Worm (Caenorhabditis elegans) whole organism, L2 larva: ENCODE results near the gene F40G9.6.

Source experiments
- F13H6.1 ChIP-seq: sonication (generic microtip); optimal IDR thresholded peaks from 2 replicates; lab custom pipeline; 2016; ENCODE audit warnings: missing genetic modification characterization, missing compliant biosample characterization
- R02D3.7 ChIP-seq: fragments of 150-350 bp; optimal IDR thresholded peaks from 2 replicates; lab custom pipeline; 2014; ENCODE audit warnings: missing biosample characterization, missing genetic modification characterization
- alr-1 ChIP-seq: fragments of 150-350 bp; optimal IDR thresholded peaks from 2 replicates; lab custom pipeline; 2014; ENCODE audit warnings: missing biosample characterization, missing genetic modification characterization
- aly-2 ChIP-seq: fragments of 150-350 bp; optimal IDR thresholded peaks from 2 replicates; lab custom pipeline; 2014; ENCODE audit warnings: missing biosample characterization, missing genetic modification characterization
- ama-1 ChIP-seq: fragments of 150-350 bp; optimal IDR thresholded peaks from 2 replicates; lab custom pipeline; 2018; ENCODE audit warnings: inconsistent platforms
- ceh-82 ChIP-seq: fragments of 150-350 bp; optimal IDR thresholded peaks from 2 replicates; lab custom pipeline; 2014; ENCODE audit warnings: missing biosample characterization, missing genetic modification characterization
- crh-2 ChIP-seq: sonication (generic microtip); optimal IDR thresholded peaks from 2 replicates; lab custom pipeline; 2017; ENCODE audit warnings: missing biosample characterization, missing genetic modification characterization
- dmd-4 ChIP-seq: sonication (generic microtip); optimal IDR thresholded peaks from 2 replicates; lab custom pipeline; 2017; ENCODE audit warnings: missing biosample characterization, missing genetic modification characterization
- egl-27 ChIP-seq: sonication (generic microtip); optimal IDR thresholded peaks from 3 replicates; lab custom pipeline; 2017; ENCODE audit warnings: missing biosample characterization, missing genetic modification reagents, missing genetic modification characterization
- elt-3 ChIP-seq: sonication (generic microtip); optimal IDR thresholded peaks from 2 replicates; lab custom pipeline; 2017; ENCODE audit warnings: missing biosample characterization, missing genetic modification characterization
- fos-1 ChIP-seq: fragments of 150-350 bp; optimal IDR thresholded peaks from 2 replicates; lab custom pipeline; 2014; ENCODE audit warnings: missing biosample characterization, missing genetic modification characterization
- gmeb-1 ChIP-seq: fragments of 150-350 bp; optimal IDR thresholded peaks from 2 replicates; lab custom pipeline; 2014; ENCODE audit warnings: missing biosample characterization, missing genetic modification characterization
- lin-11 ChIP-seq: fragments of 150-350 bp; sonication (generic microtip); optimal IDR thresholded peaks from 2 replicates; lab custom pipeline; 2014; ENCODE audit warnings: missing biosample characterization, missing genetic modification characterization, inconsistent platforms, mixed read lengths
- lin-13 ChIP-seq: fragments of 150-350 bp; optimal IDR thresholded peaks from 2 replicates; lab custom pipeline; 2014; ENCODE audit warnings: missing biosample characterization, missing genetic modification reagents, missing genetic modification characterization
- lsy-2 ChIP-seq, 2 experiments: fragments of 150-350 bp in 1 of 2; sonication (generic microtip) in 1 of 2; optimal IDR thresholded peaks; 2 replicates each; lab custom pipeline; 2014 to 2017; ENCODE audit warnings: missing biosample characterization in 2 of 2, missing genetic modification characterization in 2 of 2
- mbf-1 ChIP-seq: sonication (generic microtip); optimal IDR thresholded peaks from 2 replicates; lab custom pipeline; 2017; ENCODE audit warnings: missing biosample characterization, missing genetic modification characterization
- mdl-1 ChIP-seq, 2 experiments: fragments of 150-350 bp in 1 of 2; sonication (generic microtip) in 1 of 2; optimal IDR thresholded peaks; 2 replicates each; lab custom pipeline; 2017; ENCODE audit warnings: missing biosample characterization in 2 of 2, missing genetic modification characterization in 2 of 2
- nhr-10 ChIP-seq: sonication (generic microtip); optimal IDR thresholded peaks from 2 replicates; lab custom pipeline; 2017; ENCODE audit warnings: missing biosample characterization, missing genetic modification characterization
- nhr-11 ChIP-seq: fragments of 150-350 bp; optimal IDR thresholded peaks from 2 replicates; lab custom pipeline; 2014; ENCODE audit warnings: missing biosample characterization, missing genetic modification characterization
- nhr-12 ChIP-seq: fragments of 150-350 bp; optimal IDR thresholded peaks from 2 replicates; lab custom pipeline; 2014; ENCODE audit warnings: missing biosample characterization, missing genetic modification characterization
- nhr-129 ChIP-seq: fragments of 150-350 bp; optimal IDR thresholded peaks from 2 replicates; lab custom pipeline; 2014; ENCODE audit warnings: missing biosample characterization, missing genetic modification characterization
- nhr-21 ChIP-seq: fragments of 150-350 bp; optimal IDR thresholded peaks from 2 replicates; lab custom pipeline; 2014; ENCODE audit warnings: missing biosample characterization, missing genetic modification characterization
- nhr-23 ChIP-seq: fragments of 150-350 bp; optimal IDR thresholded peaks from 2 replicates; lab custom pipeline; 2014; ENCODE audit warnings: missing biosample characterization, missing genetic modification reagents, missing genetic modification characterization
- nhr-237 ChIP-seq: fragments of 150-350 bp; optimal IDR thresholded peaks from 2 replicates; lab custom pipeline; 2014; ENCODE audit warnings: missing biosample characterization, missing genetic modification characterization
- nhr-25 ChIP-seq: fragments of 150-350 bp; sonication (generic microtip); optimal IDR thresholded peaks from 3 replicates; lab custom pipeline; 2014; ENCODE audit warnings: missing biosample characterization, missing genetic modification characterization
- nhr-77 ChIP-seq: fragments of 150-350 bp; optimal IDR thresholded peaks from 2 replicates; lab custom pipeline; 2014; ENCODE audit warnings: missing biosample characterization, missing genetic modification characterization
- peb-1 ChIP-seq: fragments of 150-350 bp; optimal IDR thresholded peaks from 2 replicates; lab custom pipeline; 2014; ENCODE audit warnings: missing biosample characterization, missing genetic modification characterization
- sem-4 ChIP-seq: fragments of 150-350 bp; optimal IDR thresholded peaks from 2 replicates; lab custom pipeline; 2014; ENCODE audit warnings: missing biosample characterization, missing genetic modification reagents, missing genetic modification characterization
- skn-1 ChIP-seq: sonication (generic microtip); optimal IDR thresholded peaks from 2 replicates; lab custom pipeline; 2017; ENCODE audit warnings: missing biosample characterization, missing genetic modification characterization
- sma-3 ChIP-seq: sonication (generic microtip); optimal IDR thresholded peaks from 2 replicates; lab custom pipeline; 2016; ENCODE audit warnings: missing genetic modification reagents, missing genetic modification characterization, missing compliant biosample characterization
- sma-9 ChIP-seq, 2 experiments: fragments of 150-350 bp in 1 of 2; sonication (generic microtip) in 1 of 2; optimal IDR thresholded peaks; 2 replicates each; lab custom pipeline; 2014 to 2016; ENCODE audit warnings: missing genetic modification characterization in 2 of 2, mild to moderate bottlenecking in 1 of 2, missing biosample characterization in 1 of 2, missing compliant biosample characterization in 1 of 2, missing genetic modification reagents in 1 of 2, moderate library complexity in 1 of 2
- snpc-4 ChIP-seq: fragments of 150-350 bp; optimal IDR thresholded peaks from 2 replicates; lab custom pipeline; 2014; ENCODE audit warnings: missing biosample characterization, missing genetic modification characterization
- unc-55 ChIP-seq: fragments of 150-350 bp; sonication (generic microtip); optimal IDR thresholded peaks from 3 replicates; lab custom pipeline; 2014; ENCODE audit warnings: missing biosample characterization, missing genetic modification reagents, missing genetic modification characterization
- unc-62 ChIP-seq: fragments of 150-350 bp; optimal IDR thresholded peaks from 2 replicates; lab custom pipeline; 2014; ENCODE audit warnings: missing biosample characterization, missing genetic modification reagents, missing genetic modification characterization
- zag-1 ChIP-seq: fragments of 150-350 bp; optimal IDR thresholded peaks from 2 replicates; lab custom pipeline; 2014; ENCODE audit warnings: missing biosample characterization, missing genetic modification characterization
- ztf-1 ChIP-seq: fragments of 200-800 bp; sonication (Bioruptor generic); conservative IDR thresholded peaks from 2 replicates; pipeline ENCODE4 v1.3.6; 2022; ENCODE audit warnings: missing genetic modification characterization, missing compliant biosample characterization
- ztf-11 ChIP-seq: sonication (generic microtip); optimal IDR thresholded peaks from 2 replicates; lab custom pipeline; 2017; ENCODE audit warnings: missing biosample characterization, missing genetic modification characterization
- ztf-4 ChIP-seq: fragments of 150-350 bp; optimal IDR thresholded peaks from 2 replicates; lab custom pipeline; 2014; ENCODE audit warnings: missing biosample characterization, missing genetic modification characterization

F40G9.6 gene

DNA sequence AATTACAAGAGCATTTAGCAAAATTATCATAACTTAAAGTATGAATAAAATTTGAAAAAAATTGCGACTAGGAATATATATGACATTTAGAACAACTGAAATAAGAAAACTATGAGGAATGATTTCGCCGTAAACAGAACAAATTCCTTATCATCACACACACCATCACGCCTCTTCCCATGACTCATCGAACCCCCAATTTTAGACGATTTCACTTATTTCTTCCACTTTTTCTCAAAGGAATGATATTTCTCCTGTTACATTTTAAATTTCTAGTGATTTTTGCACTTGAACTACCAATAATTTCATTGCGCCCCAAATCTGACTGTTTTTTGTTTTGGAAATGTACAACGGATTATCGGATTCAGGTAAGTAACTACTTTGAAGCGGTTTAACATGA, 22.7 kb upstream of the F40G9.6 start, which contains the start of the genes zig-13 and ver-1:
zig-13 (minus strand) TSS at position 101 of the 400 bp plus-strand sequence.
ver-1 (plus strand) TSS at position 180 of the 400 bp plus-strand sequence.
- TF ChIP-seq nhr-237 (no peak), nhr-11 (tag; lab: Kevin White, UChicago) (no peak), lin-11 (no peak), ceh-82 (tag; lab: Kevin White, UChicago) (no peak), elt-3 (tag; lab: Kevin White, UChicago) (no peak), gmeb-1 (no peak), nhr-77 (tag; lab: Kevin White, UChicago) (no peak)
- TF ChIP-seq, all 48 proteins: peak for 0

DNA sequence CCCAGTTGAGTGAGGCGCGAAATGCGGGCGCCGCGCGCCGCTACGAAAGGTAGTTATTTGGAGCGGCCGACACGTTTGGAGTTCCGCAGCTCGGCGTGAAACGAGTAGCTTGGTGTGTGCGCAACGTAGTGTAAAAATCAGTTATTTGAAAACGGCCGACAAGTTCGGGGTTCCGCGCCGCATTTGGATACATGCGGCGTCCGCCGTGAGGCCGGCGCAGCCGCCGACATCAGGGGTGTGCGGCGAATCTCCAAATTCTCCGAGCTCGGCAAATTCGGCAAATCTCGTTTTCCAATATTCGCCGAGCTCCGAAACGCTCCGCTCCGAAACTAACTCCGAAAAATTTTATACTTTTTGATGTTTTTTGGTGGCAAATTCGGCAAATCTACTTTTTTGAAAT, 21.4 kb upstream of the F40G9.6 start:
- TF ChIP-seq peb-1 (tag; lab: Kevin White, UChicago) (no peak), nhr-11 (tag; lab: Kevin White, UChicago) (no peak), elt-3 (tag; lab: Kevin White, UChicago) (no peak), nhr-21 (tag; lab: Kevin White, UChicago) (no peak), sma-9 (GFP tag; optimal IDR thresholded peaks at IDR 0.05; lab: Kevin White, UChicago) (no peak), sma-9 (tag; optimal IDR thresholded peaks at IDR 0.05; lab: Kevin White, UChicago) (no peak), skn-1 (no peak), nhr-23 (tag; lab: Kevin White, UChicago) (no peak), aly-2 (no peak), ama-1 (lab: Kevin White, UChicago) (no peak), sma-3 (GFP tag; lab: Kevin White, UChicago) (no peak), nhr-77 (tag; lab: Kevin White, UChicago) (no peak), ztf-1 (no peak), ceh-82 (tag; lab: Kevin White, UChicago) (no peak), dmd-4 (no peak), nhr-12 (tag; lab: Kevin White, UChicago) (no peak), F13H6.1 (tag; lab: Kevin White, UChicago) (no peak), fos-1 (tag; lab: Kevin White, UChicago) (no peak), crh-2 (no peak), ztf-11 (tag; lab: Kevin White, UChicago) (no peak)
- TF ChIP-seq, all 48 proteins: peak for 0

DNA sequence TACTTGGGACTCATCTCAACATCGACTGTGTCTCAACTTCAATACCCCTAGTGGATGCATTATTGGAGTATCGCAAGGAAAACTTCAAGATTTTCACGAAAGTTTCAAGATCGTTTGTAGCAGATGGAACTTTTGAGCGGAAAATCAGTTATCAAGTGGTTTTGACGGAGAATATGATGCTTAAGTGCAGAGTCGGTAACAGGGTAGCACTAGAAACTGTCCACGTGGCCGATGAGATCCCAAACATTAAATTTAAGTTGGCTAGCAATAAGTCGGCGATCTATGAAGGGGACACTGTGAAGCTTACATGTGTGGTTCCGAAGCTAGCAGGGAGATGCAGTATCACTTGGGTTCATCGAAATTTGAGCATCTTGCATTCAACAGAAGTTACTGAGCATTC, 20.2 kb upstream of the F40G9.6 start:
- TF ChIP-seq nhr-129 (tag; lab: Kevin White, UChicago) (no peak), nhr-25 (tag; lab: Kevin White, UChicago) (no peak), crh-2 (no peak), nhr-12 (tag; lab: Kevin White, UChicago) (no peak), lin-13 (GFP tag; lab: Kevin White, UChicago) (no peak), unc-55 (GFP tag; lab: Kevin White, UChicago) (no peak), ztf-4 (tag; lab: Kevin White, UChicago) (no peak), mdl-1 (tag; optimal IDR thresholded peaks at IDR 0.05; lab: Kevin White, UChicago) (no peak), snpc-4 (tag; lab: Kevin White, UChicago) (no peak), nhr-237 (no peak), skn-1 (no peak), nhr-11 (tag; lab: Kevin White, UChicago) (no peak), egl-27 (no peak), ztf-11 (tag; lab: Kevin White, UChicago) (no peak)

DNA sequence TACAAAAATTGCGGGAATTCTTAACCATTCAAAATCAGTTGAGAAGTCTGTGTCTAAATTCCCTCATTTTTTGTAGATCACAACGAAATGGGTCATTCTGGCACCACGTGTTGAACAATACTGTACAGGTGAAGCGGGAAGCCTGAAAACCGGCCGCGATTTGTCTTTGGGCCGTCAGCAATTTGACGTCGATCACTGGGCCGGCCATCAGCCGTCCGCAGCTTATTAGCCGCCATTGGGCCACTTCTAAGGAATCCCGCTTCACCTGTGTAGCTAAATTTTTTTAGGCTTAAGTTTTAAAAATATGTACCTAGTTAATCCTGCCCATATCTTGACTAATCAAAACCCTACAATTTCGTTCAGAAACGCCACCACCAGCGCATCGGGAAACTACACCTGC, 19.7 kb upstream of the F40G9.6 start:
- TF ChIP-seq skn-1 (no peak), ama-1 (lab: Kevin White, UChicago) (no peak), nhr-25 (tag; lab: Kevin White, UChicago) (no peak), nhr-10 (no peak), nhr-11 (tag; lab: Kevin White, UChicago) (no peak), alr-1 (no peak), ztf-1 (no peak), nhr-77 (tag; lab: Kevin White, UChicago) (no peak), nhr-237 (no peak), unc-62 (GFP tag; lab: Kevin White, UChicago) (no peak), ceh-82 (tag; lab: Kevin White, UChicago) (no peak), lin-13 (GFP tag; lab: Kevin White, UChicago) (no peak), dmd-4 (no peak), nhr-129 (tag; lab: Kevin White, UChicago) (no peak), zag-1 (no peak)

- no peak for TF ChIP-seq skn-1
- no peak for TF ChIP-seq nhr-10
- TF ChIP-seq sma-9 (GFP tag; optimal IDR thresholded peaks at IDR 0.05; lab: Kevin White, UChicago), result no peak
- no peak for TF ChIP-seq sma-9 (tag; optimal IDR thresholded peaks at IDR 0.05; lab: Kevin White, UChicago)
- no peak for TF ChIP-seq F13H6.1 (tag; lab: Kevin White, UChicago)
- no peak for TF ChIP-seq nhr-23 (tag; lab: Kevin White, UChicago)
- TF ChIP-seq mbf-1 (tag; lab: Kevin White, UChicago), result no peak
- TF ChIP-seq zag-1, result no peak
- TF ChIP-seq gmeb-1, result no peak
- no peak for TF ChIP-seq nhr-25 (tag; lab: Kevin White, UChicago)
- TF ChIP-seq ztf-4 (tag; lab: Kevin White, UChicago), result no peak
- TF ChIP-seq nhr-237, result no peak
- no peak for TF ChIP-seq lsy-2 (tag; optimal IDR thresholded peaks at IDR 0.05; lab: Kevin White, UChicago)
- no peak for TF ChIP-seq aly-2
- no peak for TF ChIP-seq sem-4 (tag; lab: Kevin White, UChicago)
- no peak for TF ChIP-seq R02D3.7 (tag; lab: Kevin White, UChicago)
- no peak for TF ChIP-seq unc-62 (GFP tag; lab: Kevin White, UChicago)
- no peak for TF ChIP-seq nhr-12 (tag; lab: Kevin White, UChicago)
- no peak for TF ChIP-seq nhr-77 (tag; lab: Kevin White, UChicago)
- no peak for TF ChIP-seq crh-2
Measured at ce11 chrIII:164775-165174, 14.6 kb upstream of the F40G9.6 start, which contains the start of gene F40G9.8. Gene F40G9.8, minus strand, starts transcription at chrIII:164875.
